Fruit fly (Drosophila melanogaster) whole organism: ENCODE results near the gene Calx.

Experiments used
- CG8478 ChIP-seq: fragments of >200 bp; optimal IDR thresholded peaks from 2 replicates; lab custom pipeline; 2018; ENCODE audit warnings: inconsistent platforms
- Dll ChIP-seq: fragments of >200 bp; optimal IDR thresholded peaks from 2 replicates; lab custom pipeline; 2017
- EcR ChIP-seq, 2 experiments: fragments of >200 bp; optimal IDR thresholded peaks; 2 replicates each; lab custom pipeline; 2017; ENCODE audit warnings: missing biosample characterization in 2 of 2, missing genetic modification characterization in 2 of 2, missing genetic modification reagents in 2 of 2
- pan ChIP-seq: fragments of >200 bp; optimal IDR thresholded peaks from 2 replicates; lab custom pipeline; 2017
- psq ChIP-seq: fragments of >200 bp; optimal IDR thresholded peaks from 2 replicates; lab custom pipeline; 2017
- usp ChIP-seq: fragments of >200 bp; optimal IDR thresholded peaks from 2 replicates; lab custom pipeline; 2017; ENCODE audit warnings: missing biosample characterization, missing genetic modification characterization, mixed read lengths

DNA sequence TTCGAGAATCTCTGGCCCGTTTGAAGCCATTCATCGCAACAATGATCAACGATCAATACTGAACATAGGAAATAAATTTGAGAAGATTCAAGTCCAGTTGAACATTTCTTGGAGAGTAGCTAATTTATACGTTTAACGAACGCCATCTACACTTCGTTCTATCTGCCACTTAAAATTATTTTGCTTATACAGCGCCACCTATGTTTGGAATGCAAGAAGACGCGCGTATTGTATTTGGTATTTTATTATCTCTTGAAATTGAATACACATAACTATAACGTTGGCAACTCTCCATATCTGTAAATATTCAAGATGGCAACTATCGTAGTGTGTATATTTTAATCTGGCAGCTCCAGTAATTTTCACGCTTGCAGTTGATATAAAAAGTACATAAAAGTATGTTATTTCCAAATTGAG is 30.0 kb upstream of the Calx start:
- no peak for TF ChIP-seq CG8478
- no peak for TF ChIP-seq psq (lab: Kevin White, UChicago)
- no peak for TF ChIP-seq usp
- TF ChIP-seq Dll (lab: Kevin White, UChicago), result no peak
- TF ChIP-seq pan (lab: Kevin White, UChicago), result no peak
- TF ChIP-seq EcR (GFP tag; optimal IDR thresholded peaks at IDR 0.05; lab: Kevin White, UChicago), result no peak
